Fruit fly (Drosophila melanogaster) whole organism, embryonic: ENCODE results near the gene CG16753.

Experiments used
- ATbp ChIP-seq: fragments of 200-800 bp; sonication (Bioruptor generic); optimal IDR thresholded peaks from 2 replicates; lab custom pipeline; 2017; ENCODE audit warnings: missing biosample characterization, mild to moderate bottlenecking, missing genetic modification characterization, missing genetic modification reagents
- Atf-2 ChIP-seq: fragments of 200-800 bp; sonication (Bioruptor generic); optimal IDR thresholded peaks from 2 replicates; lab custom pipeline; 2016; ENCODE audit warnings: missing biosample characterization, missing genetic modification characterization
- BtbVII ChIP-seq: fragments of 200-800 bp; sonication (Bioruptor generic); optimal IDR thresholded peaks from 3 replicates; lab custom pipeline; 2017; ENCODE audit warnings: missing biosample characterization, mild to moderate bottlenecking, missing genetic modification characterization
- Bteb2 ChIP-seq: fragments of 200-800 bp; sonication (Bioruptor generic); optimal IDR thresholded peaks from 2 replicates; lab custom pipeline; 2016; ENCODE audit warnings: missing biosample characterization, missing genetic modification characterization
- CG11247 ChIP-seq: fragments of 200-800 bp; sonication (Bioruptor generic); IDR thresholded peaks from 2 replicates; pipeline ENCODE4 v1.3.6; 2022; ENCODE audit warnings: missing biosample characterization, missing genetic modification characterization
- CG11560 ChIP-seq: fragments of 200-800 bp; sonication (Bioruptor generic); IDR thresholded peaks from 3 replicates; pipeline ENCODE4 v1.3.6; 2022; ENCODE audit warnings: missing biosample characterization, missing genetic modification characterization
- CG11696 ChIP-seq: fragments of 200-800 bp; sonication (Bioruptor generic); IDR thresholded peaks from 2 replicates; pipeline ENCODE4 v1.3.6; 2022; ENCODE audit warnings: missing biosample characterization, missing genetic modification characterization
- CG12659 ChIP-seq: fragments of 200-800 bp; sonication (Bioruptor generic); optimal IDR thresholded peaks from 3 replicates; lab custom pipeline; 2017; ENCODE audit warnings: mild to moderate bottlenecking, missing biosample characterization, missing genetic modification reagents, missing genetic modification characterization
- CG14441 ChIP-seq: fragments of 200-800 bp; sonication (Bioruptor generic); IDR thresholded peaks from 2 replicates; pipeline ENCODE4 v1.3.6; 2022; ENCODE audit warnings: missing biosample characterization, missing genetic modification characterization
- CG15011 ChIP-seq: fragments of 200-800 bp; sonication (Bioruptor generic); optimal IDR thresholded peaks from 3 replicates; lab custom pipeline; 2018; ENCODE audit warnings: missing biosample characterization, mild to moderate bottlenecking, missing genetic modification characterization
- CG1647 ChIP-seq: fragments of 200-800 bp; sonication (Bioruptor generic); optimal IDR thresholded peaks from 3 replicates; lab custom pipeline; 2016; ENCODE audit warnings: missing biosample characterization, missing genetic modification characterization
- CG16779 ChIP-seq: fragments of 200-800 bp; sonication (Bioruptor generic); IDR thresholded peaks from 2 replicates; pipeline ENCODE4 v1.3.6; 2022; ENCODE audit warnings: missing biosample characterization, missing genetic modification characterization
- CG17385 ChIP-seq: fragments of 200-800 bp; sonication (Bioruptor generic); optimal IDR thresholded peaks from 3 replicates; lab custom pipeline; 2018; ENCODE audit warnings: missing biosample characterization, mild to moderate bottlenecking, missing genetic modification characterization
- CG17568 ChIP-seq: fragments of 200-800 bp; sonication (Bioruptor generic); optimal IDR thresholded peaks from 2 replicates; lab custom pipeline; 2018; ENCODE audit warnings: missing biosample characterization, mild to moderate bottlenecking, missing genetic modification characterization, moderate library complexity
- CG18599 ChIP-seq: fragments of 200-800 bp; sonication (Bioruptor generic); optimal IDR thresholded peaks from 3 replicates; lab custom pipeline; 2017; ENCODE audit warnings: missing biosample characterization, missing genetic modification characterization, mild to moderate bottlenecking, moderate library complexity, missing genetic modification reagents
- CG31224 ChIP-seq: fragments of 200-800 bp; sonication (Bioruptor generic); IDR thresholded peaks from 2 replicates; pipeline ENCODE4 v1.3.6; 2022; ENCODE audit warnings: missing biosample characterization, missing genetic modification characterization
- CG31365 ChIP-seq: fragments of 200-800 bp; sonication (Bioruptor generic); optimal IDR thresholded peaks from 2 replicates; lab custom pipeline; 2018; ENCODE audit warnings: missing biosample characterization, mild to moderate bottlenecking, missing genetic modification characterization
- CG34224 ChIP-seq: fragments of 200-800 bp; sonication (Bioruptor generic); IDR thresholded peaks from 3 replicates; pipeline ENCODE4 v1.3.6; 2022; ENCODE audit warnings: missing biosample characterization, missing genetic modification characterization; ENCODE audit not compliant: partially characterized antibody
- CG5180 ChIP-seq: fragments of 200-800 bp; sonication (Bioruptor generic); optimal IDR thresholded peaks from 3 replicates; lab custom pipeline; 2017; ENCODE audit warnings: missing biosample characterization, missing genetic modification characterization, mild to moderate bottlenecking, moderate library complexity, missing genetic modification reagents
- CG9215 ChIP-seq: fragments of 200-800 bp; sonication (Bioruptor generic); IDR thresholded peaks from 2 replicates; pipeline ENCODE4 v1.3.6; 2022; ENCODE audit warnings: missing biosample characterization, missing genetic modification characterization
- CG9876 ChIP-seq: fragments of 200-800 bp; sonication (Bioruptor generic); optimal IDR thresholded peaks from 2 replicates; lab custom pipeline; 2016; ENCODE audit warnings: missing biosample characterization, missing genetic modification characterization
- CkIIα-i1 ChIP-seq: fragments of 200-800 bp; sonication (Bioruptor generic); IDR thresholded peaks from 2 replicates; pipeline ENCODE4 v1.3.6; 2022; ENCODE audit warnings: missing biosample characterization, missing genetic modification characterization
- Deaf1 ChIP-seq: fragments of 200-800 bp; optimal IDR thresholded peaks from 3 replicates; lab custom pipeline; 2019; ENCODE audit warnings: missing biosample characterization, mild to moderate bottlenecking, missing genetic modification characterization, moderate library complexity
- Doc3 ChIP-seq: fragments of 200-800 bp; sonication (Bioruptor generic); IDR thresholded peaks from 3 replicates; pipeline ENCODE4 v1.3.6; 2022; ENCODE audit warnings: missing biosample characterization, missing genetic modification characterization; ENCODE audit not compliant: partially characterized antibody
- E2f2 ChIP-seq: fragments of 200-800 bp; sonication (Bioruptor generic); IDR thresholded peaks from 2 replicates; pipeline ENCODE4 v1.3.6; 2022; ENCODE audit warnings: missing biosample characterization, missing genetic modification characterization
- Fer1 ChIP-seq: fragments of 200-800 bp; sonication (Bioruptor generic); optimal IDR thresholded peaks from 2 replicates; lab custom pipeline; 2017; ENCODE audit warnings: missing biosample characterization, mild to moderate bottlenecking, missing genetic modification characterization
- HHEX ChIP-seq: fragments of 200-800 bp; sonication (Bioruptor generic); optimal IDR thresholded peaks from 3 replicates; lab custom pipeline; 2017; ENCODE audit warnings: missing biosample characterization, mild to moderate bottlenecking, missing genetic modification characterization, missing genetic modification reagents
- HLH4C ChIP-seq: fragments of 200-800 bp; sonication (Bioruptor generic); IDR thresholded peaks from 3 replicates; pipeline ENCODE4 v1.3.6; 2022; ENCODE audit warnings: missing biosample characterization, missing genetic modification characterization; ENCODE audit not compliant: partially characterized antibody
- Hmx ChIP-seq: fragments of 200-800 bp; sonication (Bioruptor generic); optimal IDR thresholded peaks from 2 replicates; lab custom pipeline; 2016; ENCODE audit warnings: missing biosample characterization, missing genetic modification characterization
- Hsf ChIP-seq: fragments of 200-800 bp; sonication (Bioruptor generic); optimal IDR thresholded peaks from 3 replicates; lab custom pipeline; 2016; ENCODE audit warnings: missing biosample characterization, missing genetic modification characterization
- Ravus ChIP-seq: fragments of 200-800 bp; sonication (Bioruptor generic); IDR thresholded peaks from 2 replicates; pipeline ENCODE4 v1.3.6; 2022; ENCODE audit warnings: missing biosample characterization, missing genetic modification characterization
- Sin3A ChIP-seq: fragments of >200 bp; optimal IDR thresholded peaks from 2 replicates; lab custom pipeline; 2018
- Six4 ChIP-seq: fragments of 200-800 bp; sonication (Bioruptor generic); optimal IDR thresholded peaks from 2 replicates; lab custom pipeline; 2016; ENCODE audit warnings: missing biosample characterization, missing genetic modification characterization
- ase ChIP-seq: fragments of 200-800 bp; sonication (Bioruptor generic); IDR thresholded peaks from 3 replicates; pipeline ENCODE4 v1.3.6; 2022; ENCODE audit warnings: missing biosample characterization, missing genetic modification characterization
- bcd ChIP-seq: fragments of 200-800 bp; sonication (Bioruptor generic); optimal IDR thresholded peaks from 2 replicates; lab custom pipeline; 2017; ENCODE audit warnings: missing biosample characterization, mild to moderate bottlenecking, missing genetic modification characterization
- cad ChIP-seq: fragments of >200 bp; optimal IDR thresholded peaks from 2 replicates; lab custom pipeline; 2017; ENCODE audit warnings: missing biosample characterization, missing genetic modification characterization
- chif ChIP-seq, 2 experiments: fragments of 200-800 bp; sonication (Bioruptor generic); optimal IDR thresholded peaks; 3 replicates each; lab custom pipeline; 2016; ENCODE audit warnings: missing biosample characterization in 2 of 2, missing genetic modification characterization in 2 of 2
- en ChIP-seq: fragments of 200-800 bp; sonication (Bioruptor generic); optimal IDR thresholded peaks from 2 replicates; lab custom pipeline; 2016; ENCODE audit warnings: missing biosample characterization, missing genetic modification characterization
- fd64A ChIP-seq: fragments of 200-800 bp; sonication (Bioruptor generic); optimal IDR thresholded peaks from 3 replicates; lab custom pipeline; 2018; ENCODE audit warnings: missing biosample characterization, mild to moderate bottlenecking, missing genetic modification characterization
- h ChIP-seq: fragments of >200 bp; optimal IDR thresholded peaks from 2 replicates; lab custom pipeline; 2017
- her ChIP-seq: fragments of 200-800 bp; sonication (Bioruptor generic); optimal IDR thresholded peaks from 2 replicates; lab custom pipeline; 2016; ENCODE audit warnings: missing biosample characterization, missing genetic modification characterization
- lov ChIP-seq, 2 experiments: fragments of 200-800 bp in 1 of 2; fragments of >200 bp in 1 of 2; sonication (Bioruptor generic) in 1 of 2; IDR thresholded peaks in 1 of 2; optimal IDR thresholded peaks in 1 of 2; 2 replicates in 1 of 2; 3 replicates in 1 of 2; pipeline versions ENCODE4 v1.3.6 to Lab custom; 2017 to 2022; ENCODE audit warnings: missing biosample characterization in 1 of 2, missing genetic modification characterization in 1 of 2
- pzg ChIP-seq: fragments of 200-800 bp; sonication (Bioruptor generic); optimal IDR thresholded peaks from 3 replicates; lab custom pipeline; 2018; ENCODE audit warnings: missing biosample characterization, mild to moderate bottlenecking, missing genetic modification characterization, moderate library complexity
- repo ChIP-seq: fragments of 200-800 bp; sonication (Bioruptor generic); optimal IDR thresholded peaks from 2 replicates; lab custom pipeline; 2016; ENCODE audit warnings: missing biosample characterization, missing genetic modification characterization
- sqz ChIP-seq: fragments of 200-800 bp; sonication (Bioruptor generic); optimal IDR thresholded peaks from 3 replicates; lab custom pipeline; 2018; ENCODE audit warnings: missing biosample characterization, mild to moderate bottlenecking, missing genetic modification characterization
- ssp ChIP-seq: fragments of 200-800 bp; sonication (Bioruptor generic); IDR thresholded peaks from 2 replicates; pipeline ENCODE4 v1.3.6; 2022; ENCODE audit warnings: missing biosample characterization, missing genetic modification characterization
- tap ChIP-seq: fragments of 200-800 bp; optimal IDR thresholded peaks from 3 replicates; lab custom pipeline; 2019; ENCODE audit warnings: missing biosample characterization, mild to moderate bottlenecking, missing genetic modification characterization, moderate library complexity
- unpg ChIP-seq: fragments of 200-800 bp; sonication (Bioruptor generic); optimal IDR thresholded peaks from 3 replicates; lab custom pipeline; 2018; ENCODE audit warnings: missing biosample characterization, mild to moderate bottlenecking, missing genetic modification characterization, moderate library complexity
- wdn ChIP-seq: fragments of 200-800 bp; sonication (Bioruptor generic); IDR thresholded peaks from 2 replicates; pipeline ENCODE4 v1.3.6; 2022; ENCODE audit warnings: missing biosample characterization, missing genetic modification characterization

Gene CG16753

dm6 chr3L:3035769-3036583, 18.9 kb upstream of the CG16753 start (continued):
- peak; percentile 44 for TF ChIP-seq her
- peak; percentile 61 for TF ChIP-seq wdn (GFP tag; lab: Robert Waterston, UW)
- TF ChIP-seq fd64A (GFP tag; lab: Kevin White, UChicago), result peak; percentile 65
- TF ChIP-seq CG9876 (GFP tag; lab: Kevin White, UChicago), result peak; percentile 33
- TF ChIP-seq pzg (GFP tag; lab: Kevin White, UChicago), result no peak
- TF ChIP-seq CG15011 (GFP tag; lab: Kevin White, UChicago), result peak; percentile 88
- peak; percentile 88 for TF ChIP-seq bcd
- TF ChIP-seq Doc3, result no peak
- TF ChIP-seq CG31224 (GFP tag; lab: Robert Waterston, UW), result peak; percentile 36; the same call in 1 of the 2 replicates
- 0 out of 2 replicates have a peak, but pooled peaks have one; percentile 27 for TF ChIP-seq ssp
- TF ChIP-seq CG11247 (GFP tag; lab: Robert Waterston, UW), result peak; percentile 56; the same call in 1 of the 2 replicates
- TF ChIP-seq CG31365 (tag; lab: Kevin White, UChicago), result peak; percentile 56
- TF ChIP-seq Bteb2 (GFP tag; lab: Kevin White, UChicago), result peak; percentile 78
- peak; percentile 69 for TF ChIP-seq en (GFP tag; lab: Kevin White, UChicago)
- no peak for TF ChIP-seq h (lab: Kevin White, UChicago)
- peak; percentile 85 for TF ChIP-seq HHEX (GFP tag; lab: Kevin White, UChicago)
- peak; percentile 85 for TF ChIP-seq CG17385 (GFP tag; lab: Kevin White, UChicago)
- no peak for TF ChIP-seq CG16779 (GFP tag; lab: Robert Waterston, UW)
- peak; percentile 43; the same call in 1 of the 2 replicates for TF ChIP-seq CG9215 (GFP tag; lab: Robert Waterston, UW)
- TF ChIP-seq Hsf (GFP tag; lab: Kevin White, UChicago), result peak; percentile 79
- TF ChIP-seq lov (optimal IDR thresholded peaks at IDR 0.05; lab: Kevin White, UChicago), result no peak
- TF ChIP-seq lov (GFP tag; IDR thresholded peaks at IDR 0.05; lab: Robert Waterston, UW), result peak; percentile 67; the same call in 1 of the 3 replicates
- TF ChIP-seq cad, result no peak
- TF ChIP-seq Six4, result peak; percentile 62
- TF ChIP-seq CG11696, result peak; percentile 47
- TF ChIP-seq ase (GFP tag; lab: Robert Waterston, UW), result peak; percentile 55; the same call in 1 of the 3 replicates
- TF ChIP-seq CG11560 (tag; lab: Robert Waterston, UW), result no peak
- TF ChIP-seq CG5180 (GFP tag; lab: Kevin White, UChicago), result peak; percentile 77
- TF ChIP-seq CkIIα-i1 (GFP tag; lab: Robert Waterston, UW), result no peak
- peak; percentile 27 for TF ChIP-seq Atf-2 (GFP tag; lab: Kevin White, UChicago)
- TF ChIP-seq E2f2 (GFP tag; lab: Robert Waterston, UW), result peak; percentile 70
- peak; percentile 75 to 79 for TF ChIP-seq chif (GFP tag; optimal IDR thresholded peaks at IDR 0.05; lab: Kevin White, UChicago)
- peak; percentile 34 for TF ChIP-seq repo (GFP tag; lab: Kevin White, UChicago)
- TF ChIP-seq Ravus (GFP tag; lab: Robert Waterston, UW), result no peak
- peak; percentile 67 for TF ChIP-seq sqz (GFP tag; lab: Kevin White, UChicago)
- TF ChIP-seq unpg, result peak; percentile 91
- peak; percentile 90 for TF ChIP-seq CG12659 (GFP tag; lab: Kevin White, UChicago)
- TF ChIP-seq tap, result peak; percentile 49
- peak; percentile 56 for TF ChIP-seq Deaf1 (tag; lab: Kevin White, UChicago)
- peak; percentile 89 for TF ChIP-seq BtbVII
- peak; percentile 91 for TF ChIP-seq CG18599 (GFP tag; lab: Kevin White, UChicago)
- peak; percentile 93 for TF ChIP-seq Fer1 (GFP tag; lab: Kevin White, UChicago)
- TF ChIP-seq Hmx, result peak; percentile 10
- TF ChIP-seq CG34224, result no peak
- TF ChIP-seq ATbp (GFP tag; lab: Kevin White, UChicago), result peak; percentile 75
- no peak for TF ChIP-seq HLH4C (GFP tag; lab: Robert Waterston, UW)
- TF ChIP-seq CG17568 (GFP tag; lab: Kevin White, UChicago), result peak; percentile 76
- TF ChIP-seq CG14441 (GFP tag; lab: Robert Waterston, UW), result peak; percentile 65; the same call in 1 of the 2 replicates
- peak; percentile 42 for TF ChIP-seq CG1647
- no peak for TF ChIP-seq Sin3A (lab: Kevin White, UChicago)
